Worm (Caenorhabditis elegans) whole organism, L4 larva: ENCODE data around the gene ugt-14.
A peak's percentile ranks its signal among the peaks of the same experiment; 100 is the strongest.

Source experiments
- T20F7.1 ChIP-seq: fragments of 200-800 bp; sonication (Bioruptor generic); optimal IDR thresholded peaks from 2 replicates; lab custom pipeline; 2018; ENCODE audit warnings: mild to moderate bottlenecking, missing genetic modification characterization, missing compliant biosample characterization
- arid-1 ChIP-seq: fragments of 200-800 bp; sonication (Bioruptor generic); conservative IDR thresholded peaks from 2 replicates; pipeline ENCODE4 v1.3.6; 2022; ENCODE audit warnings: missing genetic modification reagents, missing genetic modification characterization, missing compliant biosample characterization
- ceh-28 ChIP-seq: fragments of 150-350 bp; optimal IDR thresholded peaks from 2 replicates; lab custom pipeline; 2014; ENCODE audit warnings: missing biosample characterization, missing genetic modification reagents, missing genetic modification characterization
- mdl-1 ChIP-seq, 2 experiments: fragments of 150-350 bp in 1 of 2; sonication (generic microtip) in 1 of 2; optimal IDR thresholded peaks; 2 replicates each; lab custom pipeline; 2014 to 2017; ENCODE audit warnings: missing biosample characterization in 2 of 2, missing genetic modification characterization in 2 of 2
- nhr-25 ChIP-seq: sonication (generic microtip); optimal IDR thresholded peaks from 2 replicates; lab custom pipeline; 2017; ENCODE audit warnings: missing genetic modification characterization, mild to moderate bottlenecking, missing compliant biosample characterization, antibody characterized with exemption, moderate library complexity, borderline replicate concordance; ENCODE audit not compliant: insufficient read depth
- nhr-6 ChIP-seq: fragments of 150-350 bp; optimal IDR thresholded peaks from 2 replicates; lab custom pipeline; 2014; ENCODE audit warnings: missing biosample characterization, missing genetic modification characterization
- unc-39 ChIP-seq: sonication (generic microtip); optimal IDR thresholded peaks from 2 replicates; lab custom pipeline; 2017; ENCODE audit warnings: missing biosample characterization, missing genetic modification characterization
- unc-62 ChIP-seq, 3 experiments: fragments of 150-350 bp in 1 of 3; sonication (generic microtip); optimal IDR thresholded peaks in 2 of 3; peaks in 1 of 3; 1 replicate in 1 of 3; 2 replicates in 2 of 3; lab custom pipeline; 2014 to 2017; ENCODE audit warnings: missing biosample characterization in 3 of 3, missing genetic modification characterization in 3 of 3, missing genetic modification reagents in 3 of 3, missing genotype in 1 of 3

- no peak for TF ChIP-seq T20F7.1 (GFP tag; lab: Kevin White, UChicago)
- TF ChIP-seq nhr-6 (tag; lab: Kevin White, UChicago) = no peak
- TF ChIP-seq ceh-28 (tag; lab: Kevin White, UChicago) = no peak
- TF ChIP-seq unc-39 (tag; lab: Kevin White, UChicago) = no peak
- TF ChIP-seq mdl-1 (tag; optimal IDR thresholded peaks at IDR 0.05; lab: Kevin White, UChicago) = peak in 1 of 2 experiments; percentile 27
- TF ChIP-seq nhr-25 (tag; lab: Kevin White, UChicago) = no peak
- TF ChIP-seq unc-62 (GFP tag; optimal IDR thresholded peaks at IDR 0.05 in 1 of 2; lab: Kevin White, UChicago) = no peak
- TF ChIP-seq unc-62 (tag; optimal IDR thresholded peaks at IDR 0.05; lab: Kevin White, UChicago) = no peak
- TF ChIP-seq arid-1 (GFP tag; lab: Robert Waterston, UW) = no peak
These were observed 43.3 kb upstream of the ugt-14 start, which contains the start of gene C37H5.13 for ce11 chrV:4862737-4863136.
